Fruit fly (Drosophila melanogaster): ENCODE measurements around the gene Tsp5D.
A peak's percentile ranks its signal among the peaks of the same experiment; 100 is the strongest.

Tsp5D gene

DNA sequence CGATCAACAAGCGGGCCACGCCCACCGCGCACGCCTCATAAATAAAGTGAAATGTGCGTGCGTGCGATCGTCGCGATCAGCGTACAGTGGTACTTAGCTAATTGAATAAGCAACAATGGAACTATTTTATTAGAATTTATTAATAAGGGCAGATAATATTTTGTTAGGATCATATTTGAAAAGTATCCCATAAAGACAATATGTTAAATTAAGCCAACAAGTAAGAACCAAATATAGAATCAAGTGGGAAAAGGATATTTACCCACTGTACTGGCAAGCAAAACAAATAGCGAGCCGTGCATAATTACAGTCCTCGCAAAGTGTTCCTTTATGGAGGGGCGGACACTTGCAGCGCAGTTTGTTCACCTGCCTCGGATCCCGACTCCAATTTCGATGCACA, 52.6 kb downstream of the Tsp5D start (continued):
- peak; percentile 67 for TF ChIP-seq topi (GFP tag; optimal IDR thresholded peaks at IDR 0.05)
- peak; percentile 31 for TF ChIP-seq CG11902 (GFP tag; optimal IDR thresholded peaks at IDR 0.05)
- peak; percentile 61 for TF ChIP-seq CG3919 (GFP tag; optimal IDR thresholded peaks at IDR 0.05)
- peak; percentile 58 for TF ChIP-seq OdsH (GFP tag; optimal IDR thresholded peaks at IDR 0.05)
- TF ChIP-seq eg (GFP tag; IDR thresholded peaks at IDR 0.05) = 0 out of 3 replicates have a peak, but pooled peaks have one; percentile 27
- peak; percentile 16 for TF ChIP-seq Lpt (GFP tag; optimal IDR thresholded peaks at IDR 0.05)
- TF ChIP-seq Eip78C (GFP tag) = peak; percentile 90
- TF ChIP-seq fd85E (GFP tag; optimal IDR thresholded peaks at IDR 0.05) = no peak
- TF ChIP-seq Blimp-1 (GFP tag; optimal IDR thresholded peaks at IDR 0.05) = peak; percentile 6
- TF ChIP-seq CG15336 (GFP tag; IDR thresholded peaks at IDR 0.05) = peak; percentile 50
- TF ChIP-seq CG6808 (GFP tag; optimal IDR thresholded peaks at IDR 0.05) = peak; percentile 62
- TF ChIP-seq Smox (GFP tag; optimal IDR thresholded peaks at IDR 0.05) = peak; percentile 66
- peak; percentile 66 for TF ChIP-seq Hr39 (GFP tag; optimal IDR thresholded peaks at IDR 0.05)
- TF ChIP-seq CG16779 (tag; optimal IDR thresholded peaks at IDR 0.05) = no peak
- TF ChIP-seq Hr4 (GFP tag; optimal IDR thresholded peaks at IDR 0.05) = peak; percentile 34
- peak; percentile 60 for TF ChIP-seq CG34406 (GFP tag; optimal IDR thresholded peaks at IDR 0.05)

DNA sequence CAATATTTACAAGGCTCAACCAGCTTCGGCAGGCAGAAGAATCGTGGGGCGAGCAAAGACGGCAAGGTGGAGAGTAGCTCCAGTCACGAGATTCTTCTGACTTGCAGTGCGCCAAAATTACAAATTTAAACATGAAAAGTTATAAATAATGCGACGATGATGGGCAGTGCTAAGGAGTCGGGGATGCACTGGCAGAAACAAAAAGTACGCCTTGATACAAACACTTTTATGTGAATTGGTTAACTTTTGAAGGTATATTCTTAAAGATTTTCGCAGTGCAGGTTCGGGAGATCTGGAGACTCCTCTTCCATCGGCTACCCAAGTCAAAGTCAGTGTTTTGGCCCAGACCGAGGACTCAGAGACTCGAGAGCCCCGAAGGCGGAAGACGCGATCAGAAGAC, 53.2 kb downstream of the Tsp5D start:
- TF ChIP-seq Met (GFP tag; optimal IDR thresholded peaks at IDR 0.05) (peak; percentile 65), cyc (GFP tag; optimal IDR thresholded peaks at IDR 0.05) (peak; percentile 54), Smox (GFP tag; optimal IDR thresholded peaks at IDR 0.05) (peak; percentile 56), CG31627 (GFP tag; optimal IDR thresholded peaks at IDR 0.05) (peak; percentile 54), lz (GFP tag; optimal IDR thresholded peaks at IDR 0.05) (peak; percentile 47), Gug (GFP tag; IDR thresholded peaks at IDR 0.05) (no peak), CG16779 (tag; optimal IDR thresholded peaks at IDR 0.05) (no peak), Sox14 (GFP tag; optimal IDR thresholded peaks at IDR 0.05) (peak; percentile 30), ss (GFP tag; optimal IDR thresholded peaks at IDR 0.05) (no peak), Lpt (GFP tag; optimal IDR thresholded peaks at IDR 0.05) (no peak), salr (GFP tag; optimal IDR thresholded peaks at IDR 0.05) (peak in 1 of 2 experiments; percentile 0), Hr38 (GFP tag; optimal IDR thresholded peaks at IDR 0.05) (no peak), CG11902 (GFP tag; optimal IDR thresholded peaks at IDR 0.05) (no peak), CG9139 (GFP tag; optimal IDR thresholded peaks at IDR 0.05) (no peak), CG8632 (GFP tag; optimal IDR thresholded peaks at IDR 0.05) (no peak), dac (GFP tag; optimal IDR thresholded peaks at IDR 0.05) (no peak), CG15336 (GFP tag; IDR thresholded peaks at IDR 0.05) (no peak), eg (GFP tag; IDR thresholded peaks at IDR 0.05) (no peak), topi (GFP tag; optimal IDR thresholded peaks at IDR 0.05) (peak; percentile 61), vri (GFP tag; optimal IDR thresholded peaks at IDR 0.05) (peak; percentile 51), fd85E (GFP tag; optimal IDR thresholded peaks at IDR 0.05) (no peak), CG7368 (GFP tag; optimal IDR thresholded peaks at IDR 0.05) (no peak), CG32006 (GFP tag; optimal IDR thresholded peaks at IDR 0.05) (no peak), CG6163 (GFP tag; IDR thresholded peaks at IDR 0.05) (no peak), CG1621 (tag; optimal IDR thresholded peaks at IDR 0.05) (no peak), dsx (GFP tag; optimal IDR thresholded peaks at IDR 0.05; ENCODE audit: poor library complexity, severe bottlenecking) (no peak), CG4318 (GFP tag; optimal IDR thresholded peaks at IDR 0.05) (no peak), CG11762 (GFP tag; optimal IDR thresholded peaks at IDR 0.05; ENCODE audit: insufficient read depth) (no peak), Hr4 (GFP tag; optimal IDR thresholded peaks at IDR 0.05) (no peak), CG10669 (GFP tag; optimal IDR thresholded peaks at IDR 0.05) (peak; percentile 12), fd59A (GFP tag; optimal IDR thresholded peaks at IDR 0.05) (no peak), fkh (GFP tag; optimal IDR thresholded peaks at IDR 0.05) (no peak), CG6808 (GFP tag; optimal IDR thresholded peaks at IDR 0.05) (no peak), CG6276 (GFP tag; optimal IDR thresholded peaks at IDR 0.05) (no peak), net (GFP tag; optimal IDR thresholded peaks at IDR 0.05) (no peak), CG10631 (GFP tag; optimal IDR thresholded peaks at IDR 0.05) (peak; percentile 37), CG6792 (GFP tag; optimal IDR thresholded peaks at IDR 0.05) (peak; percentile 19), Hr39 (GFP tag; optimal IDR thresholded peaks at IDR 0.05) (peak; percentile 53), Eip93F (GFP tag; optimal IDR thresholded peaks at IDR 0.05) (no peak), Eip78C (GFP tag) (peak; percentile 84), svp (GFP tag) (peak; percentile 81), Ets21C (GFP tag; optimal IDR thresholded peaks at IDR 0.05) (peak; percentile 26), CG8119 (GFP tag; IDR thresholded peaks at IDR 0.05) (no peak), CG3919 (GFP tag; optimal IDR thresholded peaks at IDR 0.05) (peak; percentile 50), Sox15 (GFP tag; optimal IDR thresholded peaks at IDR 0.05) (no peak), CG34406 (GFP tag; optimal IDR thresholded peaks at IDR 0.05) (no peak)

Data from whole organism, prepupa.